Fruit fly (Drosophila melanogaster): ENCODE measurements around the gene CG8664.

dm6 chrX:17297924-17298591, 15.5 kb upstream of the CG8664 start:
- TF ChIP-seq dan (GFP tag; IDR thresholded peaks at IDR 0.05), result no peak
- no peak for TF ChIP-seq tll (GFP tag; optimal IDR thresholded peaks at IDR 0.05)
- TF ChIP-seq BtbVII (GFP tag; optimal IDR thresholded peaks at IDR 0.05), result no peak
- no peak for TF ChIP-seq D (optimal IDR thresholded peaks at IDR 0.05)
- TF ChIP-seq D (GFP tag; optimal IDR thresholded peaks at IDR 0.05), result peak; percentile 28
- no peak for TF ChIP-seq CG13775 (GFP tag; optimal IDR thresholded peaks at IDR 0.05)
- no peak for TF ChIP-seq dm (GFP tag; optimal IDR thresholded peaks at IDR 0.05)
- TF ChIP-seq CG10543 (GFP tag; optimal IDR thresholded peaks at IDR 0.05), result no peak
- no peak for TF ChIP-seq jing (GFP tag; optimal IDR thresholded peaks at IDR 0.05)
- no peak for TF ChIP-seq CG43689 (GFP tag; IDR thresholded peaks at IDR 0.05)
- no peak for TF ChIP-seq GATAe (GFP tag; conservative IDR thresholded peaks at IDR 0.05)
- TF ChIP-seq fru (optimal IDR thresholded peaks at IDR 0.05), result no peak
- TF ChIP-seq NFAT (GFP tag; IDR thresholded peaks at IDR 0.05), result no peak
